Worm (Caenorhabditis elegans): Measurements from ENCODE around the gene srh-289.

Gene srh-289

ce11 chrV:17784363-17784762, 9.5 kb downstream of the srh-289 start:
- TF ChIP-seq attf-4 (tag; optimal IDR thresholded peaks at IDR 0.05), result no peak
- peak in 1 of 2 experiments; percentile 90 for TF ChIP-seq unc-62 (GFP tag; optimal IDR thresholded peaks at IDR 0.05 in 1 of 2)
- TF ChIP-seq unc-62 (tag; optimal IDR thresholded peaks at IDR 0.05), result no peak

ce11 chrV:17783542-17783941, 10.3 kb downstream of the srh-289 start, which contains the start of gene srab-12:
TSS of gene srab-12 (minus strand) at chrV:17783642.
- TF ChIP-seq tra-1 (GFP tag; IDR thresholded peaks at IDR 0.05) (no peak), aly-2 (tag; optimal IDR thresholded peaks at IDR 0.05) (no peak), lin-29 (GFP tag; IDR thresholded peaks at IDR 0.05) (no peak), Y75B8A.6 (GFP tag; IDR thresholded peaks at IDR 0.05) (no peak), zip-2 (tag; optimal IDR thresholded peaks at IDR 0.05) (no peak), php-3 (GFP tag; IDR thresholded peaks at IDR 0.05) (no peak), daf-16 (GFP tag; optimal IDR thresholded peaks at IDR 0.05) (no peak), daf-16 (tag; optimal IDR thresholded peaks at IDR 0.05) (no peak)

- TF ChIP-seq F49E8.2 (tag; optimal IDR thresholded peaks at IDR 0.05; ENCODE audit: borderline replicate concordance) (no peak), nhr-28 (tag; optimal IDR thresholded peaks at IDR 0.05) (peak; percentile 69), dmd-6 (GFP tag; IDR thresholded peaks at IDR 0.05) (peak; percentile 20; the same call in 1 of the 2 replicates), saeg-2 (GFP tag; IDR thresholded peaks at IDR 0.05) (no peak), tag-97 (GFP tag; IDR thresholded peaks at IDR 0.05) (no peak), pqm-1 (tag; optimal IDR thresholded peaks at IDR 0.05) (peak; percentile 53), T20F7.1 (GFP tag; optimal IDR thresholded peaks at IDR 0.05) (no peak), dve-1 (tag; optimal IDR thresholded peaks at IDR 0.05; ENCODE audit: insufficient read depth) (peak; percentile 47), php-3 (GFP tag; IDR thresholded peaks at IDR 0.05) (peak; percentile 49; the same call in 1 of the 2 replicates), daf-16 (GFP tag; optimal IDR thresholded peaks at IDR 0.05) (no peak), daf-16 (tag; optimal IDR thresholded peaks at IDR 0.05) (peak; percentile 21), dpl-1 (GFP tag; optimal IDR thresholded peaks at IDR 0.05) (no peak), R02D3.7 (tag; optimal IDR thresholded peaks at IDR 0.05) (no peak), lsy-2 (tag; optimal IDR thresholded peaks at IDR 0.05) (no peak), mep-1 (tag; optimal IDR thresholded peaks at IDR 0.05) (peak; percentile 22), ctbp-1 (GFP tag; IDR thresholded peaks at IDR 0.05) (no peak), dmd-8 (GFP tag; IDR thresholded peaks at IDR 0.05) (no peak), hlh-30 (tag; optimal IDR thresholded peaks at IDR 0.05; ENCODE audit: insufficient read depth) (peak; percentile 63), Y75B8A.6 (GFP tag; IDR thresholded peaks at IDR 0.05) (no peak), aha-1 (tag) (peak; percentile 13), mxl-3 (GFP tag; optimal IDR thresholded peaks at IDR 0.05) (no peak), unc-62 (GFP tag; optimal IDR thresholded peaks at IDR 0.05 in 1 of 2) (peak in 1 of 2 experiments; percentile 30), unc-62 (tag; optimal IDR thresholded peaks at IDR 0.05) (no peak), lin-13 (GFP tag; optimal IDR thresholded peaks at IDR 0.05) (no peak), dmd-9 (GFP tag; IDR thresholded peaks at IDR 0.05) (no peak)
These were observed 13.6 kb downstream of the srh-289 start for ce11 chrV:17780285-17780684.

ce11 chrV:17777624-17778023, 16.3 kb downstream of the srh-289 start, which contains the start of gene C47A10.12:
TSS of gene C47A10.12 (plus strand) at chrV:17777924.
- TF ChIP-seq aha-1 (tag) (peak; percentile 4), spr-1 (tag; optimal IDR thresholded peaks at IDR 0.05) (no peak)

ce11 chrV:17777127-17777526, 16.8 kb downstream of the srh-289 start, which contains the start of gene ddo-1:
TSS of gene ddo-1 (minus strand) at chrV:17777227.
- TF ChIP-seq ztf-7 (tag; optimal IDR thresholded peaks at IDR 0.05) (no peak), aly-2 (tag; optimal IDR thresholded peaks at IDR 0.05) (no peak), set-16 (GFP tag; IDR thresholded peaks at IDR 0.05) (no peak), T20F7.1 (GFP tag; optimal IDR thresholded peaks at IDR 0.05) (no peak), pqm-1 (tag; optimal IDR thresholded peaks at IDR 0.05) (no peak), nhr-76 (tag; optimal IDR thresholded peaks at IDR 0.05) (no peak)

All from whole organism, L4 larva.